Fruit fly (Drosophila melanogaster) whole organism, larva: Measurements from ENCODE around the gene CG18404.

Source experiments
- noc ChIP-seq: fragments of 200-800 bp; sonication (Bioruptor generic); optimal IDR thresholded peaks from 3 replicates; lab custom pipeline; 2019; ENCODE audit warnings: missing biosample characterization, mild to moderate bottlenecking, missing genetic modification characterization, moderate library complexity

Gene CG18404

dm6 chr3R:30252882-30253281 lies at the start of gene CG18404:
Gene CG18404, plus strand, starts transcription at chr3R:30253182.
- TF ChIP-seq noc (tag; lab: Kevin White, UChicago) = no peak

- TF ChIP-seq noc (tag; lab: Kevin White, UChicago) = no peak
Measured at dm6 chr3R:30204004-30204603, 48.9 kb upstream of the CG18404 start.

dm6 chr3R:30205946-30206345 lies 47.0 kb upstream of the CG18404 start:
- TF ChIP-seq noc (tag; lab: Kevin White, UChicago) = no peak

- no peak for TF ChIP-seq noc (tag; lab: Kevin White, UChicago)
Measured at dm6 chr3R:30208011-30208410, 45.0 kb upstream of the CG18404 start.

- TF ChIP-seq noc (tag; lab: Kevin White, UChicago) = peak; percentile 64
Measured at dm6 chr3R:30208766-30209484, 44.1 kb upstream of the CG18404 start, which contains the start of gene RpS7. Gene RpS7, minus strand, starts transcription at chr3R:30209020.

dm6 chr3R:30209648-30210047 lies 43.3 kb upstream of the CG18404 start, which contains the start of gene Anp:
Gene Anp, plus strand, starts transcription at chr3R:30209948.
- TF ChIP-seq noc (tag; lab: Kevin White, UChicago) = no peak

dm6 chr3R:30210560-30210959 lies 42.4 kb upstream of the CG18404 start, which contains the start of gene CecA1:
Gene CecA1, plus strand, starts transcription at chr3R:30210874.
- no peak for TF ChIP-seq noc (tag; lab: Kevin White, UChicago)

dm6 chr3R:30211856-30212255 lies 41.1 kb upstream of the CG18404 start, which contains the start of gene CecA2:
Gene CecA2, plus strand, starts transcription at chr3R:30212156.
- TF ChIP-seq noc (tag; lab: Kevin White, UChicago) = no peak

dm6 chr3R:30213697-30214096 lies 39.3 kb upstream of the CG18404 start, which contains the start of gene CecB:
Gene CecB, minus strand, starts transcription at chr3R:30213797.
- no peak for TF ChIP-seq noc (tag; lab: Kevin White, UChicago)

- TF ChIP-seq noc (tag; lab: Kevin White, UChicago) = no peak
Measured at dm6 chr3R:30215020-30215419, 38.0 kb upstream of the CG18404 start.

dm6 chr3R:30216210-30216609 lies 36.8 kb upstream of the CG18404 start, which contains the start of gene CecC:
Gene CecC, plus strand, starts transcription at chr3R:30216484.
- no peak for TF ChIP-seq noc (tag; lab: Kevin White, UChicago)

dm6 chr3R:30222236-30222635 lies 30.7 kb upstream of the CG18404 start:
- no peak for TF ChIP-seq noc (tag; lab: Kevin White, UChicago)

- TF ChIP-seq noc (tag; lab: Kevin White, UChicago) = no peak
Measured at dm6 chr3R:30224577-30224976, 28.4 kb upstream of the CG18404 start.

- TF ChIP-seq noc (tag; lab: Kevin White, UChicago) = no peak
Measured at dm6 chr3R:30235253-30235652, 17.7 kb upstream of the CG18404 start.

dm6 chr3R:30236994-30237393 lies 16.0 kb upstream of the CG18404 start:
- no peak for TF ChIP-seq noc (tag; lab: Kevin White, UChicago)

- no peak for TF ChIP-seq noc (tag; lab: Kevin White, UChicago)
Measured at dm6 chr3R:30237634-30238033, 15.3 kb upstream of the CG18404 start, which contains the start of gene CG43448. Gene CG43448, minus strand, starts transcription at chr3R:30237734.
